Fruit fly (Drosophila melanogaster): ENCODE data around the gene CG43736.

The CG43736 gene

DNA sequence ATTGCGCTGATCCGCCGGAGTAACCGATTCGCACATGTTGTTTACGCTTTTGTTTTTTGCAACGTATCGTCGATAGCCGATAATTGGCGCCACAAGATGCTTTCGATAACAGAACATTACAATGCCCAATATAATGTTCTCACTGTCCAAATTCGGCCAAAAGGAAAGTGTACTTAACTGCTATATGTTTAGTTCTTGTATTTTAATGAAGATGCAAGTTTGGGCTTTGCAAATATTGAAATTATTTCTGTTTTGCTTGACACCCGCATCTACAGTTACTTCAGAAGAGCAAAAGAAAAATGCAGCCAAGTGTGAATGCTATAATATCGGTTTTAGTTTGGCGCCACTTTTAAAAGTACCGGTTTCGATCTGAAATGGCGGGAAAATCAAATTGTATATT lies 11.1 kb upstream of the CG43736 start (continued):
- peak; percentile 89 for TF ChIP-seq CG4328 (GFP tag; optimal IDR thresholded peaks at IDR 0.05)
- TF ChIP-seq CG11398 (GFP tag; optimal IDR thresholded peaks at IDR 0.05): peak; percentile 89
- peak; percentile 82 for TF ChIP-seq CG32772 (GFP tag; IDR thresholded peaks at IDR 0.05)
- TF ChIP-seq CG9817 (tag; optimal IDR thresholded peaks at IDR 0.05): peak; percentile 95
- peak; percentile 49 for TF ChIP-seq CG9797 (GFP tag; optimal IDR thresholded peaks at IDR 0.05)
- peak; percentile 87 for TF ChIP-seq CG10543 (GFP tag; optimal IDR thresholded peaks at IDR 0.05)
- TF ChIP-seq CG3065 (GFP tag; optimal IDR thresholded peaks at IDR 0.05): peak; percentile 62
- no peak for TF ChIP-seq Kr (GFP tag; optimal IDR thresholded peaks at IDR 0.05)
- peak; percentile 1 for TF ChIP-seq Hand (GFP tag; optimal IDR thresholded peaks at IDR 0.05)
- TF ChIP-seq kni (GFP tag; optimal IDR thresholded peaks at IDR 0.05): peak; percentile 74
- peak; percentile 11; the same call in 1 of the 2 replicates for TF ChIP-seq ato (GFP tag; IDR thresholded peaks at IDR 0.05; ENCODE audit: partially characterized antibody)
- peak; percentile 86 for TF ChIP-seq CG9437 (GFP tag; optimal IDR thresholded peaks at IDR 0.05)
- peak; percentile 94 for TF ChIP-seq dpn (GFP tag; optimal IDR thresholded peaks at IDR 0.05)
- TF ChIP-seq NC2α (GFP tag; optimal IDR thresholded peaks at IDR 0.05): peak; percentile 71
- peak; percentile 82 for TF ChIP-seq Hr3 (GFP tag; optimal IDR thresholded peaks at IDR 0.05)
- peak; percentile 68 for TF ChIP-seq CG6765 (GFP tag; optimal IDR thresholded peaks at IDR 0.05)
- peak; percentile 87 for TF ChIP-seq CG9932 (GFP tag; IDR thresholded peaks at IDR 0.05)
- peak; percentile 83 for TF ChIP-seq CG31441 (GFP tag; IDR thresholded peaks at IDR 0.05)
- peak; percentile 78 for TF ChIP-seq CG14667 (GFP tag; IDR thresholded peaks at IDR 0.05)
- TF ChIP-seq CG3407 (GFP tag; optimal IDR thresholded peaks at IDR 0.05): peak; percentile 79
- peak; percentile 83 for TF ChIP-seq CG8388 (GFP tag; optimal IDR thresholded peaks at IDR 0.05)
- TF ChIP-seq sna (GFP tag; IDR thresholded peaks at IDR 0.05; ENCODE audit: partially characterized antibody): no peak; the same call in 1 of the 2 replicates
- peak; percentile 64 for TF ChIP-seq CG11560 (tag; IDR thresholded peaks at IDR 0.05)
- peak; percentile 87 for TF ChIP-seq vfl (GFP tag; optimal IDR thresholded peaks at IDR 0.05)
- TF ChIP-seq oc (tag; optimal IDR thresholded peaks at IDR 0.05): peak; percentile 77
- TF ChIP-seq CG33557 (GFP tag; optimal IDR thresholded peaks at IDR 0.05): peak; percentile 75
- TF ChIP-seq CTCF (GFP tag; optimal IDR thresholded peaks at IDR 0.05): peak; percentile 73
- TF ChIP-seq CG2889 (GFP tag; IDR thresholded peaks at IDR 0.05): peak; percentile 81
- peak; percentile 76 for TF ChIP-seq pzg (GFP tag; optimal IDR thresholded peaks at IDR 0.05)
- TF ChIP-seq CG18619 (GFP tag; optimal IDR thresholded peaks at IDR 0.05): peak; percentile 87
- TF ChIP-seq sc (optimal IDR thresholded peaks at IDR 0.05): no peak
- peak; percentile 71 for TF ChIP-seq sc (GFP tag; optimal IDR thresholded peaks at IDR 0.05)
- TF ChIP-seq CG12071 (GFP tag; optimal IDR thresholded peaks at IDR 0.05): peak; percentile 88
- peak; percentile 90 for TF ChIP-seq Atf-2 (GFP tag; optimal IDR thresholded peaks at IDR 0.05)
- TF ChIP-seq CG12391 (tag; optimal IDR thresholded peaks at IDR 0.05): peak; percentile 92
- peak in 1 of 2 experiments; percentile 49 for TF ChIP-seq crp (GFP tag; optimal IDR thresholded peaks at IDR 0.05)
- TF ChIP-seq CG7786 (GFP tag; optimal IDR thresholded peaks at IDR 0.05): peak; percentile 92
- peak; percentile 93 for TF ChIP-seq grau (tag; optimal IDR thresholded peaks at IDR 0.05)
- peak; percentile 90 for TF ChIP-seq maf-S (GFP tag; optimal IDR thresholded peaks at IDR 0.05)
- no peak for TF ChIP-seq CG2199 (GFP tag; IDR thresholded peaks at IDR 0.05)
- TF ChIP-seq Spps (tag; optimal IDR thresholded peaks at IDR 0.05): peak; percentile 65
- peak; percentile 71 for TF ChIP-seq sim (GFP tag; IDR thresholded peaks at IDR 0.05)
- peak; percentile 41 for TF ChIP-seq pfk (GFP tag; optimal IDR thresholded peaks at IDR 0.05)
- peak; percentile 39 for TF ChIP-seq TFAM (GFP tag; optimal IDR thresholded peaks at IDR 0.05)
- TF ChIP-seq pros (GFP tag; optimal IDR thresholded peaks at IDR 0.05): no peak
- TF ChIP-seq ATbp (GFP tag; optimal IDR thresholded peaks at IDR 0.05): peak; percentile 70
- peak; percentile 87 for TF ChIP-seq CG16863 (GFP tag; optimal IDR thresholded peaks at IDR 0.05)
- TF ChIP-seq CG15696 (tag; optimal IDR thresholded peaks at IDR 0.05): peak; percentile 88
- peak; percentile 90 for TF ChIP-seq CG4854 (GFP tag; optimal IDR thresholded peaks at IDR 0.05)
- TF ChIP-seq CG11093 (GFP tag; IDR thresholded peaks at IDR 0.05): peak; percentile 85
- TF ChIP-seq E2f2 (GFP tag; IDR thresholded peaks at IDR 0.05): peak; percentile 96

Measured in whole organism, embryonic.